Fruit fly (Drosophila melanogaster) whole organism, embryonic: Measurements from ENCODE around the gene Pgm1.

Experiments
- Abd-B ChIP-seq: fragments of 200-800 bp; sonication (Bioruptor generic); optimal IDR thresholded peaks from 2 replicates; lab custom pipeline; 2018; ENCODE audit warnings: missing biosample characterization, mild to moderate bottlenecking, missing genetic modification characterization, moderate library complexity
- Bteb2 ChIP-seq: fragments of 200-800 bp; sonication (Bioruptor generic); optimal IDR thresholded peaks from 2 replicates; lab custom pipeline; 2016; ENCODE audit warnings: missing biosample characterization, missing genetic modification characterization
- CG1024 ChIP-seq: fragments of 200-800 bp; sonication (Bioruptor generic); IDR thresholded peaks from 2 replicates; pipeline ENCODE4 v1.3.6; 2022; ENCODE audit warnings: missing biosample characterization, missing genetic modification characterization
- CG10543 ChIP-seq: fragments of 200-800 bp; sonication (Bioruptor generic); optimal IDR thresholded peaks from 3 replicates; lab custom pipeline; 2017; ENCODE audit warnings: missing biosample characterization, mild to moderate bottlenecking, missing genetic modification characterization, moderate library complexity
- CG10979 ChIP-seq: fragments of 200-800 bp; sonication (Bioruptor generic); optimal IDR thresholded peaks from 2 replicates; lab custom pipeline; 2018; ENCODE audit warnings: missing biosample characterization, mild to moderate bottlenecking, missing genetic modification characterization, moderate library complexity
- CG11723 ChIP-seq: fragments of 200-800 bp; sonication (Bioruptor generic); optimal IDR thresholded peaks from 2 replicates; lab custom pipeline; 2017; ENCODE audit warnings: missing biosample characterization, mild to moderate bottlenecking, missing genetic modification characterization
- CG12942 ChIP-seq: fragments of 200-800 bp; sonication (Bioruptor generic); optimal IDR thresholded peaks from 3 replicates; lab custom pipeline; 2016; ENCODE audit warnings: missing biosample characterization, missing genetic modification characterization
- CG15073 ChIP-seq: fragments of 200-800 bp; sonication (Bioruptor generic); optimal IDR thresholded peaks from 2 replicates; lab custom pipeline; 2016; ENCODE audit warnings: missing biosample characterization, missing genetic modification characterization
- CG18599 ChIP-seq: fragments of 200-800 bp; sonication (Bioruptor generic); optimal IDR thresholded peaks from 3 replicates; lab custom pipeline; 2017; ENCODE audit warnings: missing biosample characterization, missing genetic modification characterization, mild to moderate bottlenecking, moderate library complexity, missing genetic modification reagents
- CG18619 ChIP-seq: fragments of 200-800 bp; sonication (Bioruptor generic); optimal IDR thresholded peaks from 3 replicates; lab custom pipeline; 2017; ENCODE audit warnings: missing biosample characterization, mild to moderate bottlenecking, missing genetic modification characterization
- CG2712 ChIP-seq: fragments of 200-800 bp; optimal IDR thresholded peaks from 3 replicates; lab custom pipeline; 2019; ENCODE audit warnings: missing biosample characterization, mild to moderate bottlenecking, missing genetic modification characterization, moderate library complexity
- CG2875 ChIP-seq: fragments of 200-800 bp; sonication (Bioruptor generic); optimal IDR thresholded peaks from 2 replicates; lab custom pipeline; 2017; ENCODE audit warnings: missing biosample characterization, mild to moderate bottlenecking, missing genetic modification characterization, missing genetic modification reagents
- CG30431 ChIP-seq: fragments of 200-800 bp; sonication (Bioruptor generic); optimal IDR thresholded peaks from 2 replicates; lab custom pipeline; 2017; ENCODE audit warnings: missing biosample characterization, missing genetic modification characterization
- CG32772 ChIP-seq: fragments of 200-800 bp; sonication (Bioruptor generic); IDR thresholded peaks from 2 replicates; pipeline ENCODE4 v1.3.6; 2022; ENCODE audit warnings: missing biosample characterization, missing genetic modification characterization
- CG34224 ChIP-seq: fragments of 200-800 bp; sonication (Bioruptor generic); IDR thresholded peaks from 3 replicates; pipeline ENCODE4 v1.3.6; 2022; ENCODE audit warnings: missing biosample characterization, missing genetic modification characterization; ENCODE audit not compliant: partially characterized antibody
- CG4707 ChIP-seq: fragments of 200-800 bp; sonication (Bioruptor generic); optimal IDR thresholded peaks from 2 replicates; lab custom pipeline; 2018; ENCODE audit warnings: missing biosample characterization, mild to moderate bottlenecking, missing genetic modification characterization, moderate library complexity
- CG4854 ChIP-seq: fragments of 200-800 bp; sonication (Bioruptor generic); optimal IDR thresholded peaks from 2 replicates; lab custom pipeline; 2016; ENCODE audit warnings: missing biosample characterization, missing genetic modification characterization, inconsistent platforms
- CG7271 ChIP-seq: fragments of 200-800 bp; sonication (Bioruptor generic); optimal IDR thresholded peaks from 2 replicates; lab custom pipeline; 2018; ENCODE audit warnings: missing biosample characterization, mild to moderate bottlenecking, missing genetic modification characterization, moderate library complexity
- CG7928 ChIP-seq: fragments of 200-800 bp; sonication (Bioruptor generic); optimal IDR thresholded peaks from 2 replicates; lab custom pipeline; 2017; ENCODE audit warnings: missing biosample characterization, mild to moderate bottlenecking, missing genetic modification characterization
- CG9797 ChIP-seq: fragments of 200-800 bp; sonication (Bioruptor generic); optimal IDR thresholded peaks from 3 replicates; lab custom pipeline; 2018; ENCODE audit warnings: missing biosample characterization, mild to moderate bottlenecking, missing genetic modification characterization
- D ChIP-seq, 2 experiments: fragments of 200-800 bp in 1 of 2; fragments of >200 bp in 1 of 2; sonication (Bioruptor generic) in 1 of 2; optimal IDR thresholded peaks; 2 replicates in 1 of 2; 3 replicates in 1 of 2; lab custom pipeline; 2017; ENCODE audit warnings: mild to moderate bottlenecking in 1 of 2, missing biosample characterization in 1 of 2, missing genetic modification characterization in 1 of 2, missing genetic modification reagents in 1 of 2
- Dll ChIP-seq: fragments of 200-800 bp; sonication (Bioruptor generic); IDR thresholded peaks from 4 replicates; pipeline ENCODE4 v1.3.6; 2022; ENCODE audit warnings: missing biosample characterization, missing genetic modification characterization; ENCODE audit not compliant: partially characterized antibody
- Fer3 ChIP-seq: fragments of 200-800 bp; sonication (Bioruptor generic); optimal IDR thresholded peaks from 2 replicates; lab custom pipeline; 2018; ENCODE audit warnings: missing biosample characterization, mild to moderate bottlenecking, missing genetic modification characterization, moderate library complexity
- H15 ChIP-seq: fragments of 200-800 bp; sonication (Bioruptor generic); IDR thresholded peaks from 3 replicates; pipeline ENCODE4 v1.3.6; 2022; ENCODE audit warnings: missing biosample characterization, missing genetic modification characterization
- HLH3B ChIP-seq: fragments of 200-800 bp; sonication (Bioruptor generic); IDR thresholded peaks from 2 replicates; pipeline ENCODE4 v1.3.6; 2022; ENCODE audit warnings: missing biosample characterization, missing genetic modification characterization
- Hr39 ChIP-seq: fragments of >200 bp; optimal IDR thresholded peaks from 2 replicates; lab custom pipeline; 2017
- Lpt ChIP-seq: fragments of >200 bp; optimal IDR thresholded peaks from 2 replicates; lab custom pipeline; 2018; ENCODE audit warnings: missing biosample characterization, missing genetic modification characterization
- Med ChIP-seq: fragments of 200-800 bp; sonication (Bioruptor generic); peaks from one replicate; lab custom pipeline; 2016; ENCODE audit warnings: missing biosample characterization, missing genetic modification characterization, mild to moderate bottlenecking, inconsistent platforms, moderate library complexity
- Mrtf ChIP-seq: fragments of 200-800 bp; sonication (Bioruptor generic); IDR thresholded peaks from 3 replicates; pipeline ENCODE4 v1.3.6; 2022; ENCODE audit warnings: missing biosample characterization, missing genetic modification characterization
- Oaz ChIP-seq: fragments of 200-800 bp; sonication (Bioruptor generic); IDR thresholded peaks from 2 replicates; pipeline ENCODE4 v1.3.6; 2022; ENCODE audit warnings: missing biosample characterization, missing genetic modification characterization
- Ptx1 ChIP-seq: fragments of 200-800 bp; sonication (Bioruptor generic); IDR thresholded peaks from 2 replicates; pipeline ENCODE4 v1.3.6; 2022; ENCODE audit warnings: missing biosample characterization, missing genetic modification characterization
- ara ChIP-seq: fragments of 200-800 bp; sonication (Bioruptor generic); IDR thresholded peaks from 2 replicates; pipeline ENCODE4 v1.3.6; 2022; ENCODE audit warnings: missing biosample characterization, missing genetic modification characterization
- bab2 ChIP-seq: fragments of 200-800 bp; sonication (Bioruptor generic); optimal IDR thresholded peaks from 2 replicates; lab custom pipeline; 2016; ENCODE audit warnings: missing biosample characterization, missing genetic modification characterization
- bigmax ChIP-seq: fragments of 200-800 bp; sonication (Bioruptor generic); optimal IDR thresholded peaks from 2 replicates; lab custom pipeline; 2018; ENCODE audit warnings: missing biosample characterization, mild to moderate bottlenecking, missing genetic modification characterization
- chm ChIP-seq: fragments of 200-800 bp; sonication (Bioruptor generic); IDR thresholded peaks from 2 replicates; pipeline ENCODE4 v1.3.6; 2022; ENCODE audit warnings: missing biosample characterization, missing genetic modification characterization
- cwo ChIP-seq: fragments of 200-800 bp; sonication (Bioruptor generic); optimal IDR thresholded peaks from 3 replicates; lab custom pipeline; 2017; ENCODE audit warnings: missing biosample characterization, missing genetic modification characterization, mild to moderate bottlenecking, moderate library complexity, missing genetic modification reagents
- disco-r ChIP-seq: fragments of 200-800 bp; sonication (Bioruptor generic); optimal IDR thresholded peaks from 2 replicates; lab custom pipeline; 2016; ENCODE audit warnings: missing biosample characterization, missing genetic modification characterization
- eyg ChIP-seq: fragments of 200-800 bp; sonication (Bioruptor generic); optimal IDR thresholded peaks from 3 replicates; lab custom pipeline; 2016; ENCODE audit warnings: missing biosample characterization, missing genetic modification characterization
- gfzf ChIP-seq: fragments of 200-800 bp; sonication (Bioruptor generic); optimal IDR thresholded peaks from 2 replicates; lab custom pipeline; 2016; ENCODE audit warnings: missing biosample characterization, mild to moderate bottlenecking, missing genetic modification characterization, moderate library complexity
- hth ChIP-seq: fragments of >200 bp; optimal IDR thresholded peaks from 2 replicates; lab custom pipeline; 2017; ENCODE audit warnings: inconsistent platforms
- lbe ChIP-seq: fragments of 200-800 bp; sonication (Bioruptor generic); optimal IDR thresholded peaks from 2 replicates; lab custom pipeline; 2016; ENCODE audit warnings: missing biosample characterization, mild to moderate bottlenecking, missing genetic modification characterization
- odd ChIP-seq: fragments of 200-800 bp; sonication (Bioruptor generic); optimal IDR thresholded peaks from 2 replicates; lab custom pipeline; 2017; ENCODE audit warnings: missing biosample characterization, mild to moderate bottlenecking, missing genetic modification characterization
- otp ChIP-seq: fragments of 200-800 bp; sonication (Bioruptor generic); IDR thresholded peaks from 3 replicates; pipeline ENCODE4, ENCODE4 v1.3.6; 2022; ENCODE audit warnings: missing biosample characterization, missing genetic modification characterization
- p53 ChIP-seq: fragments of 200-800 bp; sonication (Bioruptor generic); optimal IDR thresholded peaks from 2 replicates; lab custom pipeline; 2016; ENCODE audit warnings: missing biosample characterization, missing genetic modification characterization
- pb ChIP-seq: fragments of 200-800 bp; sonication (Bioruptor generic); optimal IDR thresholded peaks from 3 replicates; lab custom pipeline; 2016; ENCODE audit warnings: missing biosample characterization, missing genetic modification characterization
- seq ChIP-seq: fragments of 200-800 bp; sonication (Bioruptor generic); IDR thresholded peaks from 2 replicates; pipeline ENCODE4 v1.3.6; 2022; ENCODE audit warnings: missing biosample characterization, missing genetic modification characterization
- tio ChIP-seq: fragments of 200-800 bp; sonication (Bioruptor generic); optimal IDR thresholded peaks from 2 replicates; lab custom pipeline; 2017; ENCODE audit warnings: missing biosample characterization, missing genetic modification characterization, inconsistent platforms
- vfl ChIP-seq: fragments of 200-800 bp; sonication (Bioruptor generic); optimal IDR thresholded peaks from 2 replicates; lab custom pipeline; 2016; ENCODE audit warnings: missing biosample characterization, missing genetic modification characterization
- vvl ChIP-seq: fragments of 200-800 bp; sonication (Bioruptor generic); IDR thresholded peaks from 2 replicates; pipeline ENCODE4 v1.3.6; 2022; ENCODE audit warnings: missing biosample characterization, missing genetic modification characterization
- wor ChIP-seq: fragments of 200-800 bp; sonication (Bioruptor generic); IDR thresholded peaks from 2 replicates; pipeline ENCODE4 v1.3.6; 2022; ENCODE audit warnings: missing biosample characterization, missing genetic modification characterization
- yki ChIP-seq: fragments of >200 bp; optimal IDR thresholded peaks from 3 replicates; lab custom pipeline; 2018

The Pgm1 gene

DNA sequence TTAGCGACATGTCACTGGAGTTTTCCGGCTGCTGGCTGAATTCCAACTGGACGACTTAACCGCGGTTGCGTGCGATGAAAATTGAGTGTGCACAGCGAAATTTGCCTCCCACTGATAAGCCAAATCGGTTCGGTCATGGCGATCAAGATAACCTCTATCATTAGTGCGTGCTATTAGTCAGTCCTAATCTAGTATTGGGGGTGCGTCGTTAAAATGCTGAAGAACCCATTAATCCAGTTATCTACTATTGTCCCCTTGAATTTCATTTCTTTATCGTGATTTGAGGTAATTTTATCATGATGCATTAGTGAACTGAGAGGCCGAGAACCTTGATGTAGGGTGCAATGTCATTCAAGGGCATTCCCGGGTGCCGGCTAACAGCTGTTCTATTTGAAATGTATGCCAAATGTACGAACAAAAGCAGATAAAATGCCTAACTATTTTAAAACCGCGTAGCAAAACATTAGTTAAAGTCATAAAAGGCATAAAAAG lies at the start of gene Pgm1:
TSS of gene Pgm1 (minus strand) at position 51 of the 492 bp plus-strand sequence.
- peak; percentile 60 for TF ChIP-seq HLH3B (GFP tag; lab: Robert Waterston, UW)
- TF ChIP-seq bab2 (GFP tag; lab: Kevin White, UChicago) = peak; percentile 91
- TF ChIP-seq CG2712 (tag; lab: Kevin White, UChicago) = peak; percentile 77
- peak; percentile 60 for TF ChIP-seq CG30431 (GFP tag; lab: Kevin White, UChicago)
- TF ChIP-seq chm = 0 out of 2 replicates have a peak, but pooled peaks have one; percentile 45
- TF ChIP-seq lbe (GFP tag; lab: Kevin White, UChicago) = peak; percentile 83
- TF ChIP-seq D (optimal IDR thresholded peaks at IDR 0.05; lab: Kevin White, UChicago) = no peak
- TF ChIP-seq D (GFP tag; optimal IDR thresholded peaks at IDR 0.05; lab: Kevin White, UChicago) = peak; percentile 74
- TF ChIP-seq CG18619 (GFP tag; lab: Kevin White, UChicago) = peak; percentile 81
- peak; percentile 89 for TF ChIP-seq p53 (GFP tag; lab: Kevin White, UChicago)
- TF ChIP-seq CG18599 = peak; percentile 90
- peak; percentile 79 for TF ChIP-seq CG10979 (tag; lab: Kevin White, UChicago)
- TF ChIP-seq CG4854 = peak; percentile 72
- TF ChIP-seq gfzf (GFP tag; lab: Kevin White, UChicago) = no peak
- peak; percentile 84 for TF ChIP-seq vfl (GFP tag; lab: Kevin White, UChicago)
- no peak for TF ChIP-seq yki (lab: Kevin White, UChicago)
- TF ChIP-seq hth (lab: Kevin White, UChicago) = no peak
- peak; percentile 76 for TF ChIP-seq CG11723
- peak; percentile 53 for TF ChIP-seq tio (GFP tag; lab: Kevin White, UChicago)
- TF ChIP-seq Fer3 (tag; lab: Kevin White, UChicago) = no peak
- TF ChIP-seq disco-r (GFP tag; lab: Kevin White, UChicago) = peak; percentile 90
- TF ChIP-seq Dll = peak; percentile 20; the same call in 1 of the 4 replicates
- TF ChIP-seq eyg (GFP tag; lab: Kevin White, UChicago) = peak; percentile 71
- no peak for TF ChIP-seq Lpt
- peak; percentile 90 for TF ChIP-seq Bteb2 (GFP tag; lab: Kevin White, UChicago)
- TF ChIP-seq ara (GFP tag; lab: Robert Waterston, UW) = peak; percentile 76
- TF ChIP-seq Hr39 (lab: Kevin White, UChicago) = no peak
- peak; percentile 55 for TF ChIP-seq CG4707
- peak; percentile 36 for TF ChIP-seq CG9797 (GFP tag; lab: Kevin White, UChicago)
- TF ChIP-seq seq (GFP tag; lab: Robert Waterston, UW) = peak; percentile 70
- TF ChIP-seq cwo (GFP tag; lab: Kevin White, UChicago) = peak; percentile 82
- peak; percentile 78; the same call in 2 of the 3 replicates for TF ChIP-seq Mrtf (GFP tag; lab: Robert Waterston, UW)
- TF ChIP-seq CG7928 (GFP tag; lab: Kevin White, UChicago) = no peak
- TF ChIP-seq Oaz (GFP tag; lab: Robert Waterston, UW) = peak; percentile 66; the same call in 1 of the 2 replicates
- TF ChIP-seq Ptx1 = peak; percentile 82
- no peak for TF ChIP-seq CG7271 (tag; lab: Kevin White, UChicago)
- 0 out of 3 replicates have a peak, but pooled peaks have one; percentile 31 for TF ChIP-seq CG34224 (GFP tag; lab: Robert Waterston, UW)
- peak; percentile 53 for TF ChIP-seq wor (GFP tag; lab: Robert Waterston, UW)
- peak; percentile 79 for TF ChIP-seq CG10543
- TF ChIP-seq CG2875 (GFP tag; lab: Kevin White, UChicago) = peak; percentile 69
- TF ChIP-seq vvl (GFP tag; lab: Robert Waterston, UW) = peak; percentile 72
- peak; percentile 68; the same call in 2 of the 3 replicates for TF ChIP-seq otp (GFP tag; lab: Robert Waterston, UW)
- TF ChIP-seq CG32772 (GFP tag; lab: Robert Waterston, UW) = peak; percentile 63
- TF ChIP-seq odd (GFP tag; lab: Kevin White, UChicago) = no peak
- TF ChIP-seq Med (GFP tag; lab: Kevin White, UChicago) = peak; percentile 98
- TF ChIP-seq H15 = peak; percentile 48; the same call in 1 of the 3 replicates
- peak; percentile 93 for TF ChIP-seq pb (GFP tag; lab: Kevin White, UChicago)
- no peak for TF ChIP-seq bigmax (GFP tag; lab: Kevin White, UChicago)
- peak; percentile 85 for TF ChIP-seq CG12942 (GFP tag; lab: Kevin White, UChicago)
- no peak for TF ChIP-seq CG15073 (GFP tag; lab: Kevin White, UChicago)
- TF ChIP-seq Abd-B (GFP tag; lab: Kevin White, UChicago) = no peak
- TF ChIP-seq CG1024 (GFP tag; lab: Robert Waterston, UW) = peak; percentile 46; the same call in 1 of the 2 replicates
